Worm (Caenorhabditis elegans) whole organism, L1 larva: ENCODE measurements around the gene ubh-4.

ENCODE experiments used
- C04F5.9 ChIP-seq: sonication (generic microtip); optimal IDR thresholded peaks from 2 replicates; lab custom pipeline; 2016; ENCODE audit warnings: missing genetic modification characterization, missing compliant biosample characterization
- C16A3.4 ChIP-seq: fragments of 150-350 bp; optimal IDR thresholded peaks from 2 replicates; lab custom pipeline; 2014; ENCODE audit warnings: missing biosample characterization, missing genetic modification characterization
- F16B12.6 ChIP-seq: fragments of 150-350 bp; optimal IDR thresholded peaks from 2 replicates; lab custom pipeline; 2014; ENCODE audit warnings: missing biosample characterization, missing genetic modification characterization
- Y116A8C.19 ChIP-seq: sonication (generic microtip); optimal IDR thresholded peaks from 2 replicates; lab custom pipeline; 2016; ENCODE audit warnings: missing compliant biosample characterization, missing genetic modification characterization, borderline replicate concordance
- aly-2 ChIP-seq: fragments of 150-350 bp; optimal IDR thresholded peaks from 2 replicates; lab custom pipeline; 2014; ENCODE audit warnings: missing biosample characterization, missing genetic modification characterization
- ceh-63 ChIP-seq: fragments of 200-800 bp; sonication (Bioruptor generic); optimal IDR thresholded peaks from 2 replicates; lab custom pipeline; 2018; ENCODE audit warnings: mild to moderate bottlenecking, missing genetic modification characterization, missing compliant biosample characterization
- dpl-1 ChIP-seq, 3 experiments: fragments of 150-350 bp in 2 of 3; sonication (generic microtip) in 1 of 3; optimal IDR thresholded peaks; 2 replicates each; lab custom pipeline; 2014 to 2017; ENCODE audit warnings: missing biosample characterization in 3 of 3, missing genetic modification characterization in 3 of 3, missing genetic modification reagents in 3 of 3
- dsc-1 ChIP-seq: sonication (generic microtip); optimal IDR thresholded peaks from 2 replicates; lab custom pipeline; 2016; ENCODE audit warnings: mild to moderate bottlenecking, missing genetic modification characterization, missing compliant biosample characterization
- efl-1 ChIP-seq, 4 experiments: fragments of 150-350 bp; optimal IDR thresholded peaks in 3 of 4; peaks in 1 of 4; 1 replicate in 1 of 4; 2 replicates in 3 of 4; lab custom pipeline; 2014; ENCODE audit warnings: missing biosample characterization in 2 of 4, missing genetic modification characterization in 2 of 4, missing genetic modification reagents in 2 of 4
- efl-3 ChIP-seq: fragments of 200-800 bp; sonication (Bioruptor generic); optimal IDR thresholded peaks from 2 replicates; lab custom pipeline; 2018; ENCODE audit warnings: mild to moderate bottlenecking, missing genetic modification characterization, missing compliant biosample characterization
- egl-13 ChIP-seq: sonication (generic microtip); optimal IDR thresholded peaks from 2 replicates; lab custom pipeline; 2016; ENCODE audit warnings: missing genotype, missing genetic modification reagents, missing genetic modification characterization, missing compliant biosample characterization
- elt-2 ChIP-seq: sonication (generic microtip); optimal IDR thresholded peaks from 2 replicates; lab custom pipeline; 2016; ENCODE audit warnings: missing genetic modification characterization, mild to moderate bottlenecking, inconsistent platforms, missing compliant biosample characterization, missing genetic modification reagents
- irx-1 ChIP-seq: sonication (generic microtip); optimal IDR thresholded peaks from 2 replicates; lab custom pipeline; 2016; ENCODE audit warnings: missing genetic modification characterization, missing compliant biosample characterization
- jun-1 ChIP-seq: fragments of 150-350 bp; optimal IDR thresholded peaks from 2 replicates; lab custom pipeline; 2014; ENCODE audit warnings: missing biosample characterization, missing genetic modification reagents, missing genetic modification characterization
- lin-13 ChIP-seq: fragments of 150-350 bp; optimal IDR thresholded peaks from 2 replicates; lab custom pipeline; 2014; ENCODE audit warnings: missing biosample characterization, missing genetic modification reagents, missing genetic modification characterization
- lin-14 ChIP-seq: fragments of 200-800 bp; sonication (Bioruptor generic); optimal IDR thresholded peaks from 2 replicates; lab custom pipeline; 2018; ENCODE audit warnings: mild to moderate bottlenecking, missing genetic modification characterization, moderate library complexity, missing compliant biosample characterization
- lin-15B ChIP-seq: fragments of 150-350 bp; sonication (generic microtip); optimal IDR thresholded peaks from 3 replicates; lab custom pipeline; 2014; ENCODE audit warnings: missing biosample characterization, missing genetic modification characterization
- lin-35 ChIP-seq, 2 experiments: fragments of 150-350 bp; optimal IDR thresholded peaks; 2 replicates each; lab custom pipeline; 2014; ENCODE audit warnings: missing biosample characterization in 2 of 2, missing genetic modification characterization in 2 of 2, missing genetic modification reagents in 2 of 2
- lir-3 ChIP-seq: sonication (generic microtip); optimal IDR thresholded peaks from 2 replicates; lab custom pipeline; 2016; ENCODE audit warnings: mild to moderate bottlenecking, missing genetic modification characterization, moderate library complexity, missing compliant biosample characterization; ENCODE audit not compliant: poor library complexity
- mdl-1 ChIP-seq, 2 experiments: fragments of 150-350 bp; optimal IDR thresholded peaks; 2 replicates each; lab custom pipeline; 2014 to 2017; ENCODE audit warnings: missing biosample characterization in 2 of 2, missing genetic modification characterization in 2 of 2, inconsistent platforms in 1 of 2
- nhr-12 ChIP-seq: sonication (generic microtip); optimal IDR thresholded peaks from 2 replicates; lab custom pipeline; 2017; ENCODE audit warnings: missing biosample characterization, missing genetic modification characterization
- nhr-19 ChIP-seq: fragments of 200-800 bp; sonication (Bioruptor generic); conservative IDR thresholded peaks from 2 replicates; pipeline ENCODE4 v1.3.6; 2022; ENCODE audit warnings: missing genetic modification characterization, missing compliant biosample characterization
- nhr-20 ChIP-seq: sonication (generic microtip); optimal IDR thresholded peaks from 2 replicates; lab custom pipeline; 2016; ENCODE audit warnings: mild to moderate bottlenecking, missing genetic modification characterization, missing compliant biosample characterization
- nhr-47 ChIP-seq: sonication (generic microtip); optimal IDR thresholded peaks from 2 replicates; lab custom pipeline; 2016; ENCODE audit warnings: mild to moderate bottlenecking, missing genetic modification characterization, moderate library complexity, missing compliant biosample characterization
- nhr-71 ChIP-seq: sonication (generic microtip); optimal IDR thresholded peaks from 2 replicates; lab custom pipeline; 2016; ENCODE audit warnings: mild to moderate bottlenecking, missing genetic modification characterization, moderate library complexity, missing compliant biosample characterization
- nhr-85 ChIP-seq: sonication (generic microtip); peaks from one replicate; lab custom pipeline; 2016; ENCODE audit warnings: missing genetic modification characterization, inconsistent platforms, missing compliant biosample characterization
- nhr-90 ChIP-seq: sonication (generic microtip); optimal IDR thresholded peaks from 2 replicates; lab custom pipeline; 2016; ENCODE audit warnings: mild to moderate bottlenecking, missing genetic modification characterization, missing compliant biosample characterization; ENCODE audit not compliant: poor library complexity
- pag-3 ChIP-seq: sonication (generic microtip); optimal IDR thresholded peaks from 2 replicates; lab custom pipeline; 2017; ENCODE audit warnings: missing genetic modification characterization, mild to moderate bottlenecking, missing compliant biosample characterization, antibody characterized with exemption, borderline replicate concordance; ENCODE audit not compliant: insufficient read depth
- rnt-1 ChIP-seq: sonication (generic microtip); optimal IDR thresholded peaks from 2 replicates; lab custom pipeline; 2016; ENCODE audit warnings: mild to moderate bottlenecking, missing genetic modification characterization, moderate library complexity, missing compliant biosample characterization
- snu-23 ChIP-seq: sonication (generic microtip); optimal IDR thresholded peaks from 2 replicates; lab custom pipeline; 2016; ENCODE audit warnings: missing genetic modification characterization, missing compliant biosample characterization
- sptf-1 ChIP-seq: fragments of 150-350 bp; optimal IDR thresholded peaks from 2 replicates; lab custom pipeline; 2014; ENCODE audit warnings: missing biosample characterization, missing genetic modification characterization
- sup-37 ChIP-seq: fragments of 200-800 bp; sonication (Bioruptor generic); optimal IDR thresholded peaks from 2 replicates; lab custom pipeline; 2018; ENCODE audit warnings: mild to moderate bottlenecking, missing genetic modification characterization, missing compliant biosample characterization
- swsn-7 ChIP-seq: sonication (generic microtip); optimal IDR thresholded peaks from 2 replicates; lab custom pipeline; 2016; ENCODE audit warnings: missing genetic modification characterization, missing compliant biosample characterization
- unc-130 ChIP-seq: fragments of 150-350 bp; optimal IDR thresholded peaks from 2 replicates; lab custom pipeline; 2017; ENCODE audit warnings: missing biosample characterization, missing genetic modification characterization, inconsistent platforms
- unc-30 ChIP-seq: sonication (generic microtip); optimal IDR thresholded peaks from 2 replicates; lab custom pipeline; 2017; ENCODE audit warnings: missing biosample characterization, missing genetic modification characterization
- unc-62 ChIP-seq: fragments of 150-350 bp; optimal IDR thresholded peaks from 2 replicates; lab custom pipeline; 2014; ENCODE audit warnings: missing biosample characterization, missing genetic modification reagents, missing genetic modification characterization
- unc-86 ChIP-seq: sonication (generic microtip); optimal IDR thresholded peaks from 2 replicates; lab custom pipeline; 2016; ENCODE audit warnings: missing genetic modification characterization, missing compliant biosample characterization
- vab-15 ChIP-seq: sonication (generic microtip); optimal IDR thresholded peaks from 2 replicates; lab custom pipeline; 2017; ENCODE audit warnings: missing genotype, mild to moderate bottlenecking, missing genetic modification characterization, missing compliant biosample characterization
- xbp-1 ChIP-seq: sonication (generic microtip); optimal IDR thresholded peaks from 2 replicates; lab custom pipeline; 2016; ENCODE audit warnings: missing genetic modification characterization, missing compliant biosample characterization
- zag-1 ChIP-seq: fragments of 150-350 bp; optimal IDR thresholded peaks from 2 replicates; lab custom pipeline; 2014; ENCODE audit warnings: missing biosample characterization, missing genetic modification characterization
- zip-4 ChIP-seq: fragments of 200-800 bp; sonication (Bioruptor generic); optimal IDR thresholded peaks from 2 replicates; lab custom pipeline; 2018; ENCODE audit warnings: mild to moderate bottlenecking, missing genetic modification characterization, moderate library complexity, missing compliant biosample characterization
- ztf-4 ChIP-seq: fragments of 150-350 bp; optimal IDR thresholded peaks from 2 replicates; lab custom pipeline; 2014; ENCODE audit warnings: missing biosample characterization, missing genetic modification characterization

The ubh-4 gene

DNA sequence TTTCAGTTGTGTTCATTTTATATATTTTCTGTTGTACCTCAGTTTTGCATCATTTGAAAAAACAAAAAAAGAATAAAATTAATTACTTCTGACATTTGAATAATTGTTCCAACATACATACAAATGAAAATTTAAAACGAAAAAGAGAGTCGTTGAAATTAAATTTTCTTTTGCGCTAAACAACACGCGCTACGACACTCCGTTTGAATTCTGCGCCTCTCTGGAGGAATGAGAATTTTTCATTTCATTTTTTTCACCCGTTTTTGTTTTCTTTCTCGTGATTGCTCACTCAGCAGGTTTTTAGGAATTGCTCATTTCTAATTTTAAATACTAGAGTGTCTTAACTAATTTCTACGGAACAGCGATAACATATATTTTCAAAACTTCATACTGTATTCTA is 2.2 kb upstream of the ubh-4 start (continued):
- TF ChIP-seq sup-37 (GFP tag; lab: Kevin White, UChicago) (no peak), xbp-1 (tag; lab: Kevin White, UChicago) (peak; percentile 23), Y116A8C.19 (tag; lab: Kevin White, UChicago) (no peak), jun-1 (no peak), unc-62 (no peak), swsn-7 (tag; lab: Kevin White, UChicago) (peak; percentile 48), lir-3 (tag; lab: Kevin White, UChicago) (peak; percentile 42), nhr-47 (peak; percentile 27), zag-1 (tag; lab: Kevin White, UChicago) (no peak), nhr-71 (tag; lab: Kevin White, UChicago) (peak; percentile 36), dsc-1 (no peak), nhr-85 (peak; percentile 54), lin-13 (GFP tag; lab: Kevin White, UChicago) (peak; percentile 0), lin-15B (tag; lab: Kevin White, UChicago) (peak; percentile 72), lin-35 (GFP tag; optimal IDR thresholded peaks at IDR 0.05; lab: Kevin White, UChicago) (peak; percentile 30 to 60), rnt-1 (peak; percentile 13)
- TF ChIP-seq, all 84 proteins: peak for 20

DNA sequence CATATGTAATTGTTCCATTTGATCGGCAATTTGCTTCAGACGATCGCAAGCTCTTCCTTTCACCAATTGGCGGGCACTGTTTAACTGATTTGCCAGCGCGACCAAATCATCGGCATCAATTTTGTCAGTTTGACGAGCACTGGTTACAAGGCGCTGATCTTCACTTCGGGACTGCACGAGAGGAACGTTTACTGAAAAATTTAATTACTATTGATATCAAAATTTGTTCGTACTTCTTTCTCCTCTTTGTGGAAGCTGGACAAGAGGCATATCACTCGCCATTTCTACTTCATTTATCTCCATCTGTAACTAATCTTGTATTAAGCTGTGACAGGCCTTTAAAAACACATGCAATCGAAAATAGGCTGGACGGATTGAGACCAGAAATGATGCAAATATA is 1.5 kb downstream of the ubh-4 start, which contains the start of gene C08B11.9:
C08B11.9 (minus strand) TSS at position 307 of the 400 bp plus-strand sequence.
- TF ChIP-seq egl-13 (tag; lab: Kevin White, UChicago), result no peak
- TF ChIP-seq nhr-12, result no peak
- TF ChIP-seq efl-3, result no peak
- TF ChIP-seq unc-30 (tag; lab: Kevin White, UChicago), result no peak
- no peak for TF ChIP-seq C16A3.4 (tag; lab: Kevin White, UChicago)
- no peak for TF ChIP-seq vab-15 (tag; lab: Kevin White, UChicago)
- no peak for TF ChIP-seq nhr-85
- TF ChIP-seq rnt-1, result no peak
- TF ChIP-seq aly-2 (tag; lab: Kevin White, UChicago), result no peak
- TF ChIP-seq nhr-19 (GFP tag; lab: Robert Waterston, UW), result no peak
- no peak for TF ChIP-seq zip-4 (GFP tag; lab: Kevin White, UChicago)
- no peak for TF ChIP-seq unc-130 (tag; lab: Kevin White, UChicago)
- no peak for TF ChIP-seq dpl-1 (GFP tag; optimal IDR thresholded peaks at IDR 0.05; lab: Kevin White, UChicago)
- no peak for TF ChIP-seq efl-1 (optimal IDR thresholded peaks at IDR 0.05; lab: Kevin White, UChicago)
- TF ChIP-seq efl-1 (GFP tag; optimal IDR thresholded peaks at IDR 0.05 in 1 of 2; lab: Kevin White, UChicago), result no peak

DNA sequence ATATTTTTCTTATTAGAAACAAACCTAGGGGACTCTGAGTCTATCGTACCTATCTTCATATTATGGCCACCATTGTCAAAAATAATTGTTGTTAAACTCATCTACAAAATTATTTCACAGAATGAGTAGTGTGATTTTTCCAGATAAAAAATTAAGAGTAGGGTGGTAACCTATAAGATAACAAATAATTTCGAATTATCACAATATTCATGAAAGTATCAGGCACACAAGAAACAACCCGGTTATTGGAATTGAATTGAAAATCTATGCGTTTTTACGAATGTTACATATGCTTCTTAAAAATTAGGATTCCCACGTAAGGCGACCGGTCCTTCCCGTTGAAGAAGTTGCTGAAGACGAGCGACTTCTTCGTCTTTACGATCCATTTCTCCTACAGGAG is 2.2 kb downstream of the ubh-4 start, which contains the start of gene arp-6:
arp-6 (minus strand) TSS at position 101 of the 400 bp plus-strand sequence.
- no peak for TF ChIP-seq pag-3
- TF ChIP-seq lin-14 (GFP tag; lab: Kevin White, UChicago), result no peak
- TF ChIP-seq nhr-19 (GFP tag; lab: Robert Waterston, UW), result no peak

ce11 chrII:8035667-8036066 is 3.7 kb downstream of the ubh-4 start, which contains the start of gene sap-49:
sap-49 (minus strand) TSS chrII:8035767.
- no peak for TF ChIP-seq ceh-63 (GFP tag; lab: Kevin White, UChicago)
- TF ChIP-seq jun-1, result no peak
- no peak for TF ChIP-seq snu-23 (GFP tag; lab: Kevin White, UChicago)
- no peak for TF ChIP-seq nhr-71 (tag; lab: Kevin White, UChicago)

DNA sequence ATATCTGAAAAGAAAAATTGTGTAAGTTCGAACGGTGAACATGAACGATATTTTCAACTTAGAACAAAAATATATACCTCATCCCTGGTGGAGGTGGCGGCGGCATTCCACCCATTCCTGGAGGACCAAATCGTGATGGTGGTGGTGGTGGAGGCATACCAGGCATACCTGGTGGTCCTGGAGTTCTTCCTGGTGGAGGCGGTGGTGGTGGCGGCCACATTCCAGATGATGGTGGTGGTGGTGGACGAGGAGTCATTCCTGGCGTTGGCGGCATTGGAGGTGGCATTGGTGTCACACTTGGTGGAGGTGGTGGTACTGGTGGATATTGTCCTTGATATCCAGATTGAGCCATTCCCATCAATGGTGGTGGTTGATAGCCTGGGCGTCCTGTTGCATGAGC is 4.8 kb downstream of the ubh-4 start:
- TF ChIP-seq C04F5.9 (tag; lab: Kevin White, UChicago) (no peak), efl-3 (no peak), sptf-1 (tag; lab: Kevin White, UChicago) (no peak), nhr-20 (tag; lab: Kevin White, UChicago) (no peak), nhr-90 (tag; lab: Kevin White, UChicago) (no peak), rnt-1 (no peak), pag-3 (no peak), mdl-1 (tag; optimal IDR thresholded peaks at IDR 0.05; lab: Kevin White, UChicago) (no peak), unc-62 (no peak), elt-2 (no peak), irx-1 (tag; lab: Kevin White, UChicago) (no peak), zag-1 (tag; lab: Kevin White, UChicago) (no peak), unc-86 (no peak), F16B12.6 (tag; lab: Kevin White, UChicago) (no peak), aly-2 (tag; lab: Kevin White, UChicago) (no peak), ztf-4 (tag; lab: Kevin White, UChicago) (no peak), zip-4 (GFP tag; lab: Kevin White, UChicago) (no peak), egl-13 (tag; lab: Kevin White, UChicago) (no peak)
